Worm (Caenorhabditis elegans) whole organism, L4/young adult: ENCODE results near the gene F08F3.1.

Source experiments
- W03F9.2 ChIP-seq: fragments of 150-350 bp; optimal IDR thresholded peaks from 2 replicates; lab custom pipeline; 2014; ENCODE audit warnings: missing biosample characterization, missing genetic modification characterization
- dao-5 ChIP-seq: sonication (generic microtip); optimal IDR thresholded peaks from 2 replicates; lab custom pipeline; 2016; ENCODE audit warnings: missing genotype, missing genetic modification characterization, moderate library complexity, missing compliant biosample characterization
- him-1 ChIP-seq: sonication (generic microtip); optimal IDR thresholded peaks from 2 replicates; lab custom pipeline; 2016; ENCODE audit warnings: missing genotype, missing genetic modification reagents, missing genetic modification characterization, missing compliant biosample characterization

DNA sequence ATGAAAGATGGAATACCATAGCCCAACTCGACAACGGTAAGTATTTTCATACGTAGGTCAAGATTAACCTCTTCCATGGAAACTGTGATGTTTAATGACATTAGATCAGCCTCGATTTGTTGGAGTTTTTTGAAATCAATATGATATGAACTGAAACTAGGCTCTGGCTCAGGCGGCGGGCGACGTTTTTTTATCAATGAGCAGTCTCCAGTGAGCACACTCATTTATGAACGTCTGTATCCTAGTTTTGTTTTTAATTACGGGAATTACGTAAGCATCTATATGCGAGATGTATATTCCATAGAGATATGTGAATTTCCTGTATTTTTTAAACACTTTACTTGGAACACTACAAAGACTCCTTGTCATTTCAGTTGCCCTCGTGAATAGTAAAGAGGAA, 17.0 kb downstream of the F08F3.1 start, which contains the start of gene srg-67:
- no peak for TF ChIP-seq W03F9.2 (tag; lab: Kevin White, UChicago)
- TF ChIP-seq him-1 (tag; lab: Kevin White, UChicago): no peak
- TF ChIP-seq dao-5 (tag; lab: Kevin White, UChicago): no peak
